Worm (Caenorhabditis elegans) whole organism, mixed stage, embryonic: ENCODE data around the gene pap-1.

Experiments used
- mab-5 ChIP-seq: fragments of 150-350 bp; optimal IDR thresholded peaks from 2 replicates; lab custom pipeline; 2014; ENCODE audit warnings: missing biosample characterization, missing genetic modification characterization
- nhr-237 ChIP-seq: fragments of 150-350 bp; optimal IDR thresholded peaks from 2 replicates; lab custom pipeline; 2014; ENCODE audit warnings: missing biosample characterization, missing genetic modification characterization
- tbx-8 ChIP-seq: fragments of 200-800 bp; sonication (Bioruptor generic); optimal IDR thresholded peaks from 2 replicates; lab custom pipeline; 2018; ENCODE audit warnings: mild to moderate bottlenecking, missing genetic modification characterization, moderate library complexity, missing compliant biosample characterization
- unc-39 ChIP-seq: fragments of 150-350 bp; optimal IDR thresholded peaks from 2 replicates; lab custom pipeline; 2014; ENCODE audit warnings: missing biosample characterization, missing genetic modification characterization

ce11 chrV:10432607-10433006 lies 9.2 kb upstream of the pap-1 start:
- TF ChIP-seq unc-39 (no peak), mab-5 (no peak), tbx-8 (GFP tag; lab: Kevin White, UChicago) (no peak), nhr-237 (no peak)
